Worm (Caenorhabditis elegans) whole organism, L2 larva: ENCODE data around the gene nfki-1.

ENCODE experiments used
- alr-1 ChIP-seq: fragments of 150-350 bp; optimal IDR thresholded peaks from 2 replicates; lab custom pipeline; 2014; ENCODE audit warnings: missing biosample characterization, missing genetic modification characterization
- aly-2 ChIP-seq: fragments of 150-350 bp; optimal IDR thresholded peaks from 2 replicates; lab custom pipeline; 2014; ENCODE audit warnings: missing biosample characterization, missing genetic modification characterization
- ceh-16 ChIP-seq: fragments of 150-350 bp; optimal IDR thresholded peaks from 2 replicates; lab custom pipeline; 2014; ENCODE audit warnings: missing biosample characterization, missing genetic modification characterization
- egl-27 ChIP-seq: sonication (generic microtip); optimal IDR thresholded peaks from 3 replicates; lab custom pipeline; 2017; ENCODE audit warnings: missing biosample characterization, missing genetic modification reagents, missing genetic modification characterization
- lin-13 ChIP-seq: fragments of 150-350 bp; optimal IDR thresholded peaks from 2 replicates; lab custom pipeline; 2014; ENCODE audit warnings: missing biosample characterization, missing genetic modification reagents, missing genetic modification characterization
- lin-39 ChIP-seq: fragments of 150-350 bp; optimal IDR thresholded peaks from 2 replicates; lab custom pipeline; 2014; ENCODE audit warnings: missing biosample characterization, missing genetic modification reagents, missing genetic modification characterization
- nhr-11 ChIP-seq: fragments of 150-350 bp; optimal IDR thresholded peaks from 2 replicates; lab custom pipeline; 2014; ENCODE audit warnings: missing biosample characterization, missing genetic modification characterization
- nhr-237 ChIP-seq: fragments of 150-350 bp; optimal IDR thresholded peaks from 2 replicates; lab custom pipeline; 2014; ENCODE audit warnings: missing biosample characterization, missing genetic modification characterization
- nhr-6 ChIP-seq: fragments of 150-350 bp; optimal IDR thresholded peaks from 2 replicates; lab custom pipeline; 2014; ENCODE audit warnings: missing biosample characterization, missing genetic modification characterization

ce11 chrX:15309138-15309537, 45.9 kb upstream of the nfki-1 start, which contains the start of gene nhr-91:
- TF ChIP-seq nhr-237 (tag; lab: Kevin White, UChicago) (no peak), lin-13 (GFP tag; lab: Kevin White, UChicago) (no peak), egl-27 (no peak), alr-1 (tag; lab: Kevin White, UChicago) (no peak), nhr-11 (no peak), nhr-6 (tag; lab: Kevin White, UChicago) (no peak), ceh-16 (tag; lab: Kevin White, UChicago) (no peak), lin-39 (no peak), aly-2 (tag; lab: Kevin White, UChicago) (no peak)
